Worm (Caenorhabditis elegans): ENCODE results near the gene sri-65.

DNA sequence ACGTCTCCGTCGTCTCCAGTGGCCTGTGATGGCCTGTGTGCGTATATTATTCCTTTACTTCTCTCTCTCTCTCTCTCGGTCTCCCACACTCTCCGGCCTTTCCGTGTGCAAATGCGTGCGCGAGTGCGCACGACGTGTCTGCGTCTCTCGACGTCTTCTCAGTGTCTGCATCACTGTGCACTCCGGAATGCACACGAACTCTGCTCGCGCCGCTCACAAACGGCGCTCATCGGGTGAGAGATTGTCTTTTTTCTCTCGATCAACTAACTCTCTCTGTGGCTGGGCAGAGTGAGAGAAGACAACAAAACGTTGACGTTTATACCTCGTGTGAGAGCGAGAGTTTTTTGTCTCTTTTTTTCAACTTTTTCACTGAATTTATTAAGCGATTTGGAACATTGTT lies 32.2 kb downstream of the sri-65 start:
- no peak for TF ChIP-seq hrde-1 (tag; optimal IDR thresholded peaks at IDR 0.05; ENCODE audit: borderline replicate concordance)
- TF ChIP-seq die-1 (tag; optimal IDR thresholded peaks at IDR 0.05), result peak; percentile 53
